Fruit fly (Drosophila melanogaster): ENCODE data around the gene Lectin-galC1.

Lectin-galC1 gene

dm6 chr2L:19439598-19440230, 22.5 kb downstream of the Lectin-galC1 start (continued):
- TF ChIP-seq Adf1 (GFP tag; IDR thresholded peaks at IDR 0.05) (peak; percentile 44; the same call in 1 of the 2 replicates), prd (optimal IDR thresholded peaks at IDR 0.05) (no peak), prd (GFP tag; IDR thresholded peaks at IDR 0.05) (peak; percentile 72), bcd (GFP tag; optimal IDR thresholded peaks at IDR 0.05) (peak; percentile 70), gsb (GFP tag; IDR thresholded peaks at IDR 0.05) (peak; percentile 52), BEAF-32 (GFP tag; optimal IDR thresholded peaks at IDR 0.05) (peak; percentile 7), Mrtf (GFP tag; IDR thresholded peaks at IDR 0.05) (peak; percentile 61; the same call in 2 of the 3 replicates), CG9797 (GFP tag; optimal IDR thresholded peaks at IDR 0.05) (no peak), pb (GFP tag; optimal IDR thresholded peaks at IDR 0.05) (peak; percentile 64), Hand (GFP tag; optimal IDR thresholded peaks at IDR 0.05) (no peak), pita (GFP tag; optimal IDR thresholded peaks at IDR 0.05) (no peak), CG4707 (GFP tag; optimal IDR thresholded peaks at IDR 0.05) (peak; percentile 89), ftz-f1 (GFP tag; optimal IDR thresholded peaks at IDR 0.05) (no peak), Gsc (GFP tag; IDR thresholded peaks at IDR 0.05) (0 out of 2 replicates have a peak, but pooled peaks have one; percentile 36), crc (GFP tag; optimal IDR thresholded peaks at IDR 0.05) (peak; percentile 73), CG11504 (tag; optimal IDR thresholded peaks at IDR 0.05) (peak; percentile 94), CG12104 (GFP tag; optimal IDR thresholded peaks at IDR 0.05) (no peak), Hsf (GFP tag; optimal IDR thresholded peaks at IDR 0.05) (peak; percentile 69), Poxn (GFP tag; IDR thresholded peaks at IDR 0.05) (peak; percentile 66), C15 (GFP tag; IDR thresholded peaks at IDR 0.05) (no peak), h (optimal IDR thresholded peaks at IDR 0.05) (no peak), CG11695 (GFP tag; IDR thresholded peaks at IDR 0.05) (peak; percentile 84), Dip2 (GFP tag; IDR thresholded peaks at IDR 0.05) (no peak), ro (GFP tag; IDR thresholded peaks at IDR 0.05) (no peak), CG17361 (GFP tag; IDR thresholded peaks at IDR 0.05) (peak; percentile 74), pros (GFP tag; optimal IDR thresholded peaks at IDR 0.05) (no peak), Chrac-16 (GFP tag; optimal IDR thresholded peaks at IDR 0.05) (peak; percentile 60), CG10979 (tag; optimal IDR thresholded peaks at IDR 0.05) (peak; percentile 73), Fer3 (tag; optimal IDR thresholded peaks at IDR 0.05) (peak; percentile 67), CG14860 (GFP tag; IDR thresholded peaks at IDR 0.05; ENCODE audit: partially characterized antibody) (no peak), CG2199 (GFP tag; IDR thresholded peaks at IDR 0.05) (no peak), CG12071 (GFP tag; optimal IDR thresholded peaks at IDR 0.05) (peak; percentile 84), Vsx1 (GFP tag; optimal IDR thresholded peaks at IDR 0.05) (peak; percentile 67), CG3065 (GFP tag; optimal IDR thresholded peaks at IDR 0.05) (peak; percentile 77), CG13624 (GFP tag; optimal IDR thresholded peaks at IDR 0.05) (peak; percentile 80), ase (GFP tag; IDR thresholded peaks at IDR 0.05) (peak; percentile 75; the same call in 2 of the 3 replicates), Ada2b (GFP tag; IDR thresholded peaks at IDR 0.05) (peak; percentile 94), kay (GFP tag; optimal IDR thresholded peaks at IDR 0.05) (peak; percentile 57), chn (GFP tag; optimal IDR thresholded peaks at IDR 0.05) (peak; percentile 83), CG10147 (GFP tag; optimal IDR thresholded peaks at IDR 0.05) (peak; percentile 56), Lpt (GFP tag; optimal IDR thresholded peaks at IDR 0.05) (no peak), Side (GFP tag; optimal IDR thresholded peaks at IDR 0.05) (peak; percentile 64), H15 (GFP tag; IDR thresholded peaks at IDR 0.05) (no peak), cas (GFP tag; IDR thresholded peaks at IDR 0.05) (no peak), gfzf (GFP tag; optimal IDR thresholded peaks at IDR 0.05) (no peak), knrl (GFP tag; IDR thresholded peaks at IDR 0.05; ENCODE audit: partially characterized antibody) (no peak), CG10274 (GFP tag; optimal IDR thresholded peaks at IDR 0.05) (peak; percentile 26), ash1 (GFP tag; optimal IDR thresholded peaks at IDR 0.05) (no peak), CrebB (tag; optimal IDR thresholded peaks at IDR 0.05) (peak; percentile 63), CG1647 (GFP tag; optimal IDR thresholded peaks at IDR 0.05) (peak; percentile 23), vfl (GFP tag; optimal IDR thresholded peaks at IDR 0.05) (peak; percentile 44)

Data from whole organism, embryonic.